Worm (Caenorhabditis elegans): Measurements from ENCODE around the gene flp-32.

- TF ChIP-seq nhr-76 (tag; optimal IDR thresholded peaks at IDR 0.05) (no peak), snpc-4 (tag; optimal IDR thresholded peaks at IDR 0.05) (no peak), unc-62 (GFP tag; optimal IDR thresholded peaks at IDR 0.05) (no peak), nhr-12 (tag; optimal IDR thresholded peaks at IDR 0.05) (no peak), lin-13 (tag; optimal IDR thresholded peaks at IDR 0.05) (no peak)
Observed at ce11 chrX:15466032-15466431, 32.4 kb downstream of the flp-32 start, which contains the start of gene sprr-1.
